Worm (Caenorhabditis elegans): ENCODE data around the gene ZK666.12.

ZK666.12 gene

ce11 chrII:10541923-10542486 lies 46.0 kb downstream of the ZK666.12 start, which contains the start of gene pro-1 (continued):
- TF ChIP-seq lin-35 (GFP tag; optimal IDR thresholded peaks at IDR 0.05), result peak in 2 of 3 experiments; percentile 40 to 79
- TF ChIP-seq F39B2.1 (GFP tag; IDR thresholded peaks at IDR 0.05), result peak; percentile 74; the same call in 1 of the 2 replicates
- TF ChIP-seq sea-2 (GFP tag; IDR thresholded peaks at IDR 0.05), result 0 out of 2 replicates have a peak, but pooled peaks have one; percentile 9
- TF ChIP-seq bed-1 (GFP tag; IDR thresholded peaks at IDR 0.05), result no peak
- peak; percentile 68 for TF ChIP-seq repo-1 (tag; optimal IDR thresholded peaks at IDR 0.05)
- TF ChIP-seq ceh-27 (GFP tag; optimal IDR thresholded peaks at IDR 0.05), result peak; percentile 26
- TF ChIP-seq somi-1 (GFP tag; optimal IDR thresholded peaks at IDR 0.05), result peak; percentile 28
- peak; percentile 65 for TF ChIP-seq lsy-27 (tag; optimal IDR thresholded peaks at IDR 0.05; ENCODE audit: borderline replicate concordance, insufficient read depth)
- peak; percentile 14 for TF ChIP-seq ztf-3 (GFP tag; optimal IDR thresholded peaks at IDR 0.05)
- TF ChIP-seq him-1 (tag; optimal IDR thresholded peaks at IDR 0.05), result no peak
- peak; percentile 4; the same call in 1 of the 2 replicates for TF ChIP-seq B0336.3 (GFP tag; IDR thresholded peaks at IDR 0.05)
- TF ChIP-seq F57A8.1 (GFP tag; optimal IDR thresholded peaks at IDR 0.05), result no peak
- TF ChIP-seq zfh-2 (GFP tag; conservative IDR thresholded peaks at IDR 0.05), result no peak
- TF ChIP-seq ztf-18 (tag; optimal IDR thresholded peaks at IDR 0.05), result no peak
- peak; percentile 15 for TF ChIP-seq lsl-1 (GFP tag; optimal IDR thresholded peaks at IDR 0.05)
- TF ChIP-seq F55B11.4 (tag; optimal IDR thresholded peaks at IDR 0.05; ENCODE audit: borderline replicate concordance, insufficient read depth), result no peak
- peak; percentile 80 for TF ChIP-seq C06A6.2 (GFP tag; conservative IDR thresholded peaks at IDR 0.05)
- peak; percentile 63 for TF ChIP-seq snpc-1.3 (tag; optimal IDR thresholded peaks at IDR 0.05; ENCODE audit: insufficient read depth)
- no peak for TF ChIP-seq hlh-26 (GFP tag; conservative IDR thresholded peaks at IDR 0.05)
- TF ChIP-seq athp-1 (tag; optimal IDR thresholded peaks at IDR 0.05), result peak; percentile 99
- peak; percentile 86 for TF ChIP-seq F52B5.7 (tag; optimal IDR thresholded peaks at IDR 0.05)
- TF ChIP-seq pbrm-1 (GFP tag; IDR thresholded peaks at IDR 0.05), result peak; percentile 94
- peak; percentile 15 for TF ChIP-seq nhr-80 (tag; optimal IDR thresholded peaks at IDR 0.05)
- peak; percentile 90 for TF ChIP-seq ekl-4 (GFP tag; IDR thresholded peaks at IDR 0.05)
- peak; percentile 84 for TF ChIP-seq let-526 (GFP tag; IDR thresholded peaks at IDR 0.05)

ce11 chrII:10542654-10543456 lies 46.8 kb downstream of the ZK666.12 start:
- TF ChIP-seq B0336.3 (GFP tag; IDR thresholded peaks at IDR 0.05) (peak; percentile 48), ztf-18 (tag; optimal IDR thresholded peaks at IDR 0.05) (no peak), sdz-38 (tag; optimal IDR thresholded peaks at IDR 0.05) (no peak), ceh-58 (GFP tag; IDR thresholded peaks at IDR 0.05) (0 out of 2 replicates have a peak, but pooled peaks have one; percentile 51), D2030.7 (GFP tag; IDR thresholded peaks at IDR 0.05) (no peak), F57A8.1 (GFP tag; optimal IDR thresholded peaks at IDR 0.05) (no peak), madf-6 (GFP tag; IDR thresholded peaks at IDR 0.05) (peak; percentile 48; the same call in 1 of the 2 replicates), Y67H2A.10 (GFP tag; conservative IDR thresholded peaks at IDR 0.05) (peak; percentile 6), bed-1 (GFP tag; IDR thresholded peaks at IDR 0.05) (no peak), ztf-6 (GFP tag; IDR thresholded peaks at IDR 0.05) (no peak), nhr-179 (tag; optimal IDR thresholded peaks at IDR 0.05) (no peak), C06A6.2 (GFP tag; conservative IDR thresholded peaks at IDR 0.05) (no peak; the same call in none of the 2 replicates), lin-54 (GFP tag; optimal IDR thresholded peaks at IDR 0.05) (peak; percentile 4), dpl-1 (GFP tag; optimal IDR thresholded peaks at IDR 0.05) (no peak), hsf-1 (GFP tag; IDR thresholded peaks at IDR 0.05) (peak; percentile 57), akir-1 (GFP tag; optimal IDR thresholded peaks at IDR 0.05) (no peak), nhr-80 (tag; optimal IDR thresholded peaks at IDR 0.05) (no peak), let-526 (GFP tag; IDR thresholded peaks at IDR 0.05) (no peak), snpc-1.1 (tag; optimal IDR thresholded peaks at IDR 0.05; ENCODE audit: insufficient read depth) (no peak), ceh-27 (GFP tag; optimal IDR thresholded peaks at IDR 0.05) (no peak), dpff-1 (tag; optimal IDR thresholded peaks at IDR 0.05) (no peak), attf-6 (GFP tag; IDR thresholded peaks at IDR 0.05) (no peak), egl-18 (GFP tag; IDR thresholded peaks at IDR 0.05) (no peak), hlh-12 (tag; optimal IDR thresholded peaks at IDR 0.05) (no peak), Y53F4B.3 (GFP tag; IDR thresholded peaks at IDR 0.05) (peak; percentile 3; the same call in 1 of the 2 replicates), Y95B8A.8 (GFP tag; IDR thresholded peaks at IDR 0.05) (peak; percentile 16; the same call in 1 of the 2 replicates), dox-1 (GFP tag; IDR thresholded peaks at IDR 0.05) (peak; percentile 13; the same call in 1 of the 2 replicates)
